Worm (Caenorhabditis elegans) whole organism, dauer: ENCODE results near the gene clhm-1.

ENCODE experiments used
- unc-62 ChIP-seq: sonication (generic microtip); optimal IDR thresholded peaks from 2 replicates; lab custom pipeline; 2017; ENCODE audit warnings: missing biosample characterization, missing genetic modification reagents, missing genetic modification characterization

Gene clhm-1

DNA sequence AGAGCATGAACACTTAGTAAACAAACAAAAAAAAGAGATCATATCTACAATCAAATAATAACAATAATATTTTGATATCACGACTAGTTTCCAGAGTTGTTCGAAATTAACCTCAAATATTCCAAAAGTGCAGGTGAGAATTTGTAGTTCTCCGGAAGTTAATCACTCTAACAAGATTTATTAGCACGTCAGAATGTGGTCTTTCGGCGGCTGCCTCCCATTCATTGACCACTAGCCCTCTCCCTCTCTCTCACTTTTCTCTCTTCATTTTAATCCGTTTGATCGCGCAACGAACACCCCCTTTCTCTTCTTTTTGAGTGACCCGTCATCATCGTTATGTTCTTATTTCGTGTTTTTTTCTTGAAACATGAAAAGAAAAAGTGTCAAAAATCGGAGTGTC lies 45.1 kb downstream of the clhm-1 start:
- TF ChIP-seq unc-62 (GFP tag; lab: Kevin White, UChicago) = no peak

DNA sequence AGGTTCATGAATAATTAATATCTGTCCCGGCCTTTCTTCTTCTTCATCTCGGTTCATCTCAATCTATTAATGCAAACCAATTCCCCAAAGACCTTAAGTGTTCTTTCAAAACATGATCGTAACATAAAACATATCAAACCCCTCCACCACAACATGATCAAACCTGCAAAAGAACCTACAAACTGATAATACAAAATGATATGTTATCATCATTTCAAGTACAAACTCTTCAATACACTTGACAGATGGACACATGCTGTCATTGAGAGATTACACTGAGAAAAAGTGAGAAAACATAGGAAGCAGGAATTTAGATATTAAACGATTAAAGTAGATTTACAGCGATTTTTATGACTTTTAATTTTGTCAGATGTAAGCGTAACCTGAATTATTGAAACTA lies 46.3 kb downstream of the clhm-1 start:
- TF ChIP-seq unc-62 (GFP tag; lab: Kevin White, UChicago) = no peak

DNA sequence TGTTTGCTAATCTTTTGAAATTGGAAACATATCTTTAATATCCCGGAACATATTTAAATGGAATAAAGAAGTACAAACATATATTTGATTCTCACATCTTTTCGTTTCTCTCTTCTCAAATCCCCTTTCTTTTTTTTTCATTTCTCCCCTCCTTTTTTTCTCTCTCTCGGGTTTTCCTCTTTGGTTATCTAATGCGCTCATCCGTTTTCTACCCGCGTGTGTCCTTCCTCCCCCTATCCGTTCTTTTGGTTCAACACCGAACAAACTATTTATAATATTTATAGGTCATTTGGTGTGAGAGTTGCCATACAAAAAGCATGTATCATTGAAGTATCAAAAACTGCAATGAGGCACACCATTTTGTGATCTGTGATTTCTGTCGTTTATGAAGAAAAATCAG lies 46.9 kb downstream of the clhm-1 start:
- no peak for TF ChIP-seq unc-62 (GFP tag; lab: Kevin White, UChicago)

DNA sequence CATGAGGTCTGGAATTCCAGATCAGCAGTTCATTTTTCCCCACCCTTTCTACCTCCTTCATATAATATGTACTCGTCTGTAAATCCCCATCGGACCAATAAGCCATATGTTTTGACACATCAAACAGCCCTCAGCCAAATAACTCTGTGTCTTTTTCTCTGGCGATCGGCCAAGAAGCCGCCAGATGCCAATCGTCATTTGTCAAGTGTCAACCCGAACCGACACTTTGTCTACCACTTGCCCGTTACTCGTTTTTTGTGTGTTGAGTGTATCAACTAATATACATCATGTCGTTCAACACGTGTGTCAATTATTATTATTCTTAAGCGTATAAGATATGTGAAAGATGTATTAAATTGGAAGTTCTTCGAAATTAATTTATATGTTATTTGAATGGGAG lies 47.6 kb downstream of the clhm-1 start:
- TF ChIP-seq unc-62 (GFP tag; lab: Kevin White, UChicago) = no peak

DNA sequence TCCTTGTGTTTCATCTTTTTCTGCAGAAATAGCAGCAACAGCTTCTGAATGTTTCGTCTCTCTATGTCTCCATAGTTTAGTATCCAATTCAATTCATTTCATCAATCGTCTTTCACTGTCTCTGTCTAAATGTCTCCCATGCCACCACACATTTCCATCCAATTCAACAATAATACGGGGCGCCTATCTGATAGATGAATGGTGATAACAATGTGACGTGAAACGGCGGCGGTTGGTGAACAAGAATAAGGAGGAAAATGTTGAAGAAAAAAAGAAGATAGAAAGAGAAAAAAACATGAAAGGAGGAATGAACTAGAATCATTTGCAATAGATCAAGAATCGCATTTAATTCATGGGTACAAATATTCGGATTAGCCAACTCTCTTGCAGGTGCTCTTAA lies 48.5 kb downstream of the clhm-1 start:
- no peak for TF ChIP-seq unc-62 (GFP tag; lab: Kevin White, UChicago)

DNA sequence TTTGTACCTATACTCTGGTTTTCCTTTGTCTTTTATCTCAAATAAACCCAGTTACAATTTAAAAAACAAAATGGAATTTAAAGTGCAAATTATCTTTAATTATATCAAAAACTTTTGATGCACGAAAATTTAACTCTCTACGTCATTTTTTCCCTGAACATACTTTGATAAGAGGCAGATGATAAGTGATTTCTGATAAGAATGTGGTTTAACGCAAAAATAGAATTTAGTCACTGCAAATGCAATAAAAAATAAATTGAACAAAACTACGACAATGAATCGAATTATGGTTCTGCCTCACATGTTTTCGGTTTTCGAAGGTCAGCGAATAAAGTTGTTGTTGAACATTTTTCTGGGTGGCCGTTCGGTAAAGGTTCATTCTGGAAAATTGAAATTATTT lies 49.0 kb downstream of the clhm-1 start:
- TF ChIP-seq unc-62 (GFP tag; lab: Kevin White, UChicago) = no peak

DNA sequence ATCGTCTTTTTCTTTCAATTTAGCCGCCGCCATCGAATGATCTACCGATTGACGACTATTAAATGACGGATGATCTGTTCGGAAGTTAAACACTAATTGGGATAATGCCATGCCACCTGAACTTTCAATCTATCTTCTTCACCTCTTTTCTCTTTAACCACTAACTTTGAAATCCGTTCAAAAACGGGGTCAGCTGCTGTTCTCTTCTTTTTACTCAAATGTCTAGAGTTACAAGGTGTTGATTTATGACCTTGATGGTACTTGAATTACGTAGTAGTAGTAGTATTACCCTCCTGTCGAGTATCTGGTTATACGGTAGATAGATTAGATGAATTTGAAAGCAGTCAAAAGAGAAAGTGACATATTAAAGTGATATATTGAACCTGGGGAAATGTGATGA lies 49.7 kb downstream of the clhm-1 start:
- TF ChIP-seq unc-62 (GFP tag; lab: Kevin White, UChicago) = no peak

DNA sequence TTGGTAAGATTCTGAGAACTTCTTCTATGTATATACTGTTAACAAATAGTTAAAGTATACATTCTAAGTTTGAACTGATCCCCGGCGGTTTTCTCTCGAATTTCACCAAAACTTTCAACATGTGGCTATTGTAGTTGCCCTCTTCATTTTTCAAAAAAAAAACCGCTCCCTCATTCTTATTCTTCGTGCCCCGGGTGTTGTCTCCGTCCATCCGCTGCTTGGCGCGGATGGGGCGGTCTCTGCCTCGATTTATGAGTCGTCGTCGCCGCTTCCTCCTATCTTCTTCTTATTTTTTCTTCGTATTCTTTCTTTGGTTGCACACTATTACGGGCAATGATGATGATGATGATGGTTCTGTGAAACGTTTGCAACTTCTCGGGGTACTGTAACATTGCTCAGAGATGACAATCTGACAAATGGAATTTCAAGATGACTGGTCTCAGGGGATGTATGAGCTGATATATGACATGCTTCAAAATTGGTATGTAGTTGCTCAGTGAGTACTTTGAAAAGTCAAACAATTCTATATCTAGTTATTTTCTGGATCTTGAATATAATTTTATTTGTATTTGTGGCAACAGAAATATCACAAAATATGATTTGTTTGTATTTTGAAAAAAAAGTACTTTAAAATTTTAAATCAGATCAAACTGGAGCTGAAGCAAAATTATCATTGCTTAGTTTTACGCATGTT lies 50.4 kb downstream of the clhm-1 start:
- no peak for TF ChIP-seq unc-62 (GFP tag; lab: Kevin White, UChicago)
